Worm (Caenorhabditis elegans): ENCODE data around the gene F40F12.3.

ce11 chrIII:9903694-9904292, 16.9 kb downstream of the F40F12.3 start:
- TF ChIP-seq nhr-76 (tag; optimal IDR thresholded peaks at IDR 0.05), result no peak
- no peak for TF ChIP-seq drap-1 (GFP tag; optimal IDR thresholded peaks at IDR 0.05)
- TF ChIP-seq unc-62 (GFP tag; optimal IDR thresholded peaks at IDR 0.05), result no peak
- no peak for TF ChIP-seq lin-13 (tag; optimal IDR thresholded peaks at IDR 0.05)
- no peak for TF ChIP-seq ztf-11 (tag; optimal IDR thresholded peaks at IDR 0.05)
- no peak for TF ChIP-seq nhr-28 (tag; optimal IDR thresholded peaks at IDR 0.05)
- no peak for TF ChIP-seq bed-3 (GFP tag; optimal IDR thresholded peaks at IDR 0.05)
- TF ChIP-seq elt-1 (tag; optimal IDR thresholded peaks at IDR 0.05; ENCODE audit: borderline replicate concordance, insufficient read depth), result no peak
- no peak for TF ChIP-seq sptf-1 (tag; optimal IDR thresholded peaks at IDR 0.05)

Measured in whole organism, mixed stage, embryonic.